Worm (Caenorhabditis elegans) whole organism, midembryonic: ENCODE results near the gene mrpl-16.

ENCODE experiments used
- T22C8.4 ChIP-seq: fragments of 200-800 bp; sonication (Bioruptor generic); IDR thresholded peaks from 2 replicates; pipeline ENCODE4 v1.3.6; 2022; ENCODE audit warnings: missing genetic modification characterization, missing compliant biosample characterization
- cog-1 ChIP-seq: sonication (generic microtip); optimal IDR thresholded peaks from 2 replicates; lab custom pipeline; 2016; ENCODE audit warnings: missing genetic modification characterization, missing compliant biosample characterization
- flt-1 ChIP-seq: fragments of 200-800 bp; sonication (Bioruptor generic); IDR thresholded peaks from 2 replicates; pipeline ENCODE4 v1.3.6; 2022; ENCODE audit warnings: missing genetic modification characterization, missing compliant biosample characterization
- klf-2 ChIP-seq: fragments of 200-800 bp; sonication (Bioruptor generic); conservative IDR thresholded peaks from 2 replicates; pipeline ENCODE4 v1.3.6; 2022; ENCODE audit warnings: missing genetic modification reagents, missing genetic modification characterization, missing compliant biosample characterization
- med-1 ChIP-seq: sonication (generic microtip); optimal IDR thresholded peaks from 2 replicates; lab custom pipeline; 2017; ENCODE audit warnings: missing genetic modification characterization, mild to moderate bottlenecking, missing compliant biosample characterization, antibody characterized with exemption, missing genetic modification reagents; ENCODE audit not compliant: insufficient read depth
- ref-1 ChIP-seq: fragments of 200-800 bp; sonication (Bioruptor generic); conservative IDR thresholded peaks from 2 replicates; pipeline ENCODE4 v1.3.6; 2022; ENCODE audit warnings: missing genetic modification reagents, missing genetic modification characterization, missing compliant biosample characterization
- tab-1 ChIP-seq: fragments of 200-800 bp; sonication (Bioruptor generic); IDR thresholded peaks from 2 replicates; pipeline ENCODE4 v1.3.6; 2022; ENCODE audit warnings: missing genetic modification characterization, missing compliant biosample characterization
- ztf-23 ChIP-seq: fragments of 200-800 bp; sonication (Bioruptor generic); IDR thresholded peaks from 2 replicates; pipeline ENCODE4 v1.3.6; 2022; ENCODE audit warnings: missing genetic modification reagents, missing genetic modification characterization, missing compliant biosample characterization
- ztf-29 ChIP-seq: fragments of 200-800 bp; sonication (Bioruptor generic); IDR thresholded peaks from 2 replicates; pipeline ENCODE4 v1.3.6; 2022; ENCODE audit warnings: missing genetic modification reagents, missing genetic modification characterization, missing compliant biosample characterization

The mrpl-16 gene

DNA sequence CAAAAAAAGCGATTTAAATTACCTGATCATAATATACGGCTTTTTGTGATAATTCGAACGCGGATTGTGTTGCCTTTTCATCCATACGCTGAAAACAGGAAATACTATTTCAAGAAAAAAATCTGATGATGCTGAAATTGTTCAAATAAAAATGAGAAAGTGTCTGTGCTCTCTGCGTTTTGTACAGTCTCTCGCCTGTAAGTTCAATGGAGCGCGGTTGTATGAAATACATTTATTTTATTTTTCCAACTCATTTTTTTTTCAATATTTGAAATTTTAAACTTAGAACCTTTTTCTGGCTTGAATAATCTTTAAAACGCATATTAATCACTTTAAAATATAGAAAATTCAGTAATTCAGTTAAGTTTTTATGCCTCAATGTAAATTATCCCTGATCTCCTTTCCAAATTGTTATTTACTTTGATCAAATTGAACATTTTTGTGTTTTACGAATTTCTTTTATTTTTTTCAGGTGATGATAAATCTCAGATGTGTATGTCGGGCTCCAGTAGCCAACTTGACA, at the start of gene mrpl-16, which contains the start of gene clp-2:
Gene mrpl-16 (plus strand): TSS at position 473 of the 523 bp plus-strand sequence.
Gene clp-2 (minus strand): TSS at position 94 of the 523 bp plus-strand sequence.
- TF ChIP-seq klf-2 (GFP tag; lab: Robert Waterston, UW) (no peak), tab-1 (GFP tag; lab: Robert Waterston, UW) (no peak), ztf-23 (no peak), T22C8.4 (no peak), med-1 (no peak), ref-1 (GFP tag; lab: Robert Waterston, UW) (no peak), flt-1 (GFP tag; lab: Robert Waterston, UW) (no peak), ztf-29 (GFP tag; lab: Robert Waterston, UW) (no peak), cog-1 (tag; lab: Kevin White, UChicago) (no peak)

DNA sequence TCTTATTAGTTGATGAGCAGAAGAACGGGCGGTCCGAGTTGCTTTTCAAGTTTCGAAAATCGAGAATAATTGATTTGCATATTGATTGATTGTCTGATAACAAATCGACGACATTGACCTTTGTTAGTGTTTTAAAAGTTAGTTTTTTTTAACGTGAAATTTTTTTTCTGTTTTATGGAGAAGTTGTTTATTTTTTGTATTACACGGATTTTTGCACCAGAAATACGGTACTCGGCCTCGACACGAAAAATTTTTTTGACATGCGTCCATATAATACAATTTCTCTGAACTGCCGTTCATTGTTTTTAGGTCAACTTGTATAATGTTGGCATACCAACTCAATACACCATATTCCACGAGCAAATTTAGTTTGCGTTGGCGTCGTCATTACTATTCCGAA, 48.8 kb upstream of the mrpl-16 start, which contains the start of gene T23F11.2:
Gene T23F11.2 (minus strand): TSS at position 101 of the 400 bp plus-strand sequence.
- TF ChIP-seq T22C8.4 (no peak), ref-1 (GFP tag; lab: Robert Waterston, UW) (no peak), med-1 (no peak), cog-1 (tag; lab: Kevin White, UChicago) (no peak), flt-1 (GFP tag; lab: Robert Waterston, UW) (no peak)

DNA sequence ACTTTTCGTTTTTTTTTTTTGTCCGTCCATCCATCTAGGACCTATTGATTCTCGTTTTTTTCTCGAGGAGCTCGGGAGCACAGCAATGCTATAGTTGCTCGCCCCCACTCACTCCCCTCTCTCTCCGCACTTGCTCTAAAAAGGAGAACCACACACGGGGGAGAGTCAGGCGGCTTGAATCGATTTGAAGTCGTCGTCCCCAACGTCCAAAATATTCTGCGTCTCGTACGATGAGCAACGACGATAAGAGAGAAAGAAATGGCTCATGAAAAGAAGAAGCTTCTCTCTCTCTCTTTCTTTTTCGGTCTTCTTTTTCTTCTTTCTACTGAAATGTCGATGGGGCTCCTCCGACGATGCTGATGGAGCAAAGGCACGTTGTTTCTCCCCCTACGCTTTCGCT, 47.8 kb upstream of the mrpl-16 start:
- TF ChIP-seq cog-1 (tag; lab: Kevin White, UChicago) (no peak), ztf-23 (0 out of 2 replicates have a peak, but pooled peaks have one; percentile 22)

DNA sequence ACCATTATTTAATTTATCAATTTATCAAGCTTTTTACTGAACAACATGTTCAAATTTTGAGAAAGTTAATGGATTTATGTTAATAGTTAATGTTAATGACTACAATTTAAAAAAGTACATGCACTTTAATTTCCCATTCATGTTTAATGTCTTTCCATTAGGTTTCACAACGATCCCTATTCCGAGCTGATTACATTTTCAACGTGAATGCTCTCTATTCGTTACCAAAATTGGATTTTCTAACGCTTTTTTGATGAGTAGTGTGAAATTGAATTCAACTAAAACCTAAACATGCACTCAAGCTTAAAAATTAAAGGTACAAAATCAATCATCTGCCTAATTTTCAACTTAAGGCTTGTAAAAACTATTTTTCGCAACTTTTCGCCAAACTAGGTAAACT, 46.8 kb upstream of the mrpl-16 start:
- TF ChIP-seq ztf-23, result no peak
- TF ChIP-seq cog-1 (tag; lab: Kevin White, UChicago), result no peak

DNA sequence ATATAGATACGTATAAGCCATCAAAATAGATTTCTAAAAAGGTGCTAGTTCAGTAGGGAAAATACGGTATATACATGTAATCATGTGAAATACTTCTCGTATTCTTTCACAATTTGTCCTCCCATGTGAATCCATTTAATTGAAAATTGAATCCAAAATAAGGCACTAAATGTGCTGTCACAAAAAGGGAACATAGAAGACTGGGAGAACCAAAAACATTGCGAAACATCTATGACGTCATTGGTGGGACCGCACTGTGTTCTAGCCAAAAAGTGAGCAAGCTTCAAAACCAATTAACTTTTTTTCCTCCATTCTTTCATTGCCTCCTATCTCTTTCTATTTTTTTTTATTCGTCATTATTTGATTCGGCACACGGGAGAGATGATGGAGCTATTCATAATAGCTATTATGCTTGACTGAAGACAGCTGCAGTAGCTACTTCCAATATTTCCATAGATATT, 45.8 kb upstream of the mrpl-16 start, which contains the start of gene cdka-1:
Gene cdka-1 (plus strand): TSS at position 411 of the 461 bp plus-strand sequence.
- TF ChIP-seq T22C8.4 (no peak), ztf-29 (GFP tag; lab: Robert Waterston, UW) (no peak), med-1 (no peak), tab-1 (GFP tag; lab: Robert Waterston, UW) (no peak), klf-2 (GFP tag; lab: Robert Waterston, UW) (no peak), ztf-23 (no peak), flt-1 (GFP tag; lab: Robert Waterston, UW) (no peak), ref-1 (GFP tag; lab: Robert Waterston, UW) (no peak)

DNA sequence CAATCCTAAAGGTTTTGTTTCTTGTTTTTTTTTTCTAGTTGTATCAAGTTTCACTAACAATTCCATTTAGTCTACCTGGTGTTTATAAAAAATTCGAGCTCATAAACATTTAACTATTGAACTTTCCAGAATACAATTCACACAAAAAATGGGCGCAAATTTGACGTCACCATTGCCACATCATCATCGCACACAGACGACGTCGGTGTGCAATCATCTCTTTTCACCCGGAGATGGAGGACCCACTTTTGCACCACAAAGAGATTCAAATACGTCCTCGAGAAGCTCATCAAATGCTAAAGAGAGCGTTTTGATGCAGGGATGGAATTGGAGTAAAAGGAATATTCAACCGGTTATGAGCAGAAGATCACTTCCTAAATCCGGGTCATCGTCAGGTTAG, 44.8 kb upstream of the mrpl-16 start:
- TF ChIP-seq cog-1 (tag; lab: Kevin White, UChicago), result no peak

DNA sequence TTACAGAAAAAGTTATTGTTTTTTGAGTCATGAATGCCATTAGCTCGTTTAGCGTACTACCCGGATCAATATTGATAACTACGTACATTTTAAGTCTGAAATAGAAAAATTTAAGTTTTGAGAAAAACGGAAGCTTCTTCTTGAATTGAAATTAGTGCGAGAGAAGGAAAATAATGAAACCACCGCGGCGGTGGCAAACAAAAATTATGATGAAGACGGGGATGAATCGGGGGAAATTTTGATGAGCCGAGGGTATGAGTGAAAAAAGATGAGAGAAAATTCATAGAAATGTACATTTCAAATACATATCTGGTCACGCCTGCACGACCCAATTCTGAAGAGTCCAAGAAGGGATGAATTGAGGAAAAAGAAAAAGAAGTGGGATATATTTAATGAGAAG, 38.9 kb upstream of the mrpl-16 start, which contains the start of gene T23F11.4:
Gene T23F11.4 (minus strand): TSS at position 101 of the 400 bp plus-strand sequence.
- TF ChIP-seq tab-1 (GFP tag; lab: Robert Waterston, UW) (no peak), med-1 (no peak), cog-1 (tag; lab: Kevin White, UChicago) (no peak)

DNA sequence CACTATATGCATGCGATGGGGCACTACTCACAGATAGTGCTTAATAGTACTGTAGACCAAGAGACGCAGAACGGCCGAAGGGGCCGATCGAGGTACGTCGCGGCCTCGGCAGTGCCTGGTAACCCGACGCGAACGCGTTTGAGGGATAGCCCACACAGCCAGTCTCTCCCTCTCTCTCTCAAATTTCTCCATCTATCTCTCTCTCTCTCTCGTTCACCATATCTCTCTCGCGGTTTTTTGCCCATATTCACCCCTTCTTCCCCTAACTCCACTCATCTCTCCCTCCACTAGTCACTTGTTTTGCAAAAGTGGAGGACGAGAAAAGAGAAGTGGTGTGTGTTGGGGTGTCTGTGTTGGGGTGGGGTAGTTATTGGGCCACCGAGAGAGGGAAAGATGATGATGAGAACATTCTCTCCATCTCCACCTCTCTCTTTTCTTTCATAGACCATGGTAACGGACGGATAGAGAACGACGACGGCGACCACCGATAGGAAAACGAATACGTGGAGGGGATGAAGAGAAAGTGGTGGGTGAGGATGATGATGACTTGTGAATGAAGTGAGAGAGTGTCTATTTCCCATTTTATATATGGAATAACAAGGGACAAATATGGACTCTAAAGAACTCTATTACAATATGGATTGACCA, 37.3 kb upstream of the mrpl-16 start:
- TF ChIP-seq tab-1 (GFP tag; lab: Robert Waterston, UW), result no peak
- TF ChIP-seq ztf-29 (GFP tag; lab: Robert Waterston, UW), result no peak
- no peak for TF ChIP-seq med-1
- TF ChIP-seq T22C8.4, result no peak
- TF ChIP-seq cog-1 (tag; lab: Kevin White, UChicago), result no peak
- TF ChIP-seq flt-1 (GFP tag; lab: Robert Waterston, UW), result peak; percentile 62; the same call in 1 of the 2 replicates
- TF ChIP-seq klf-2 (GFP tag; lab: Robert Waterston, UW), result 0 out of 2 replicates have a peak, but pooled peaks have one; percentile 37
- TF ChIP-seq ref-1 (GFP tag; lab: Robert Waterston, UW), result no peak
- no peak for TF ChIP-seq ztf-23

DNA sequence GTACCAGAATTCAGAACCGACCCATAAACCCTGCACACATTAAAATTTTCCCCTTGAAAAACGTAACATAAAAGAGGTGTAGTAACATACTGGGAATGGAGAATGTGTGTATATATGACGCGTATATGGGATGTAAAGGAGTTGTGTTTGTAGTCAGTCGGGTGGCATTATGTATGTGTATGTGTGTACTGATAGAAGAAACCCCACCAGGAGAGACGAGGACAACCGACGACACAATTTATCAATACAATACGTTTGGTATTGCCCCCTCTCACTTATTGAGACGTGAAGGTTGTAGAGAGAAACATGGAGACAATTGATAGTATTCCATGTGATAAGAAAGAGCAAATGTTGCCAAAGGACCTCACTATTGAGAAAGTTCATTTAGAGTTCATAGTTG, 36.1 kb upstream of the mrpl-16 start:
- TF ChIP-seq ref-1 (GFP tag; lab: Robert Waterston, UW) (no peak), ztf-29 (GFP tag; lab: Robert Waterston, UW) (no peak), klf-2 (GFP tag; lab: Robert Waterston, UW) (no peak), flt-1 (GFP tag; lab: Robert Waterston, UW) (no peak), T22C8.4 (no peak), tab-1 (GFP tag; lab: Robert Waterston, UW) (no peak), med-1 (no peak), cog-1 (tag; lab: Kevin White, UChicago) (no peak), ztf-23 (no peak)

DNA sequence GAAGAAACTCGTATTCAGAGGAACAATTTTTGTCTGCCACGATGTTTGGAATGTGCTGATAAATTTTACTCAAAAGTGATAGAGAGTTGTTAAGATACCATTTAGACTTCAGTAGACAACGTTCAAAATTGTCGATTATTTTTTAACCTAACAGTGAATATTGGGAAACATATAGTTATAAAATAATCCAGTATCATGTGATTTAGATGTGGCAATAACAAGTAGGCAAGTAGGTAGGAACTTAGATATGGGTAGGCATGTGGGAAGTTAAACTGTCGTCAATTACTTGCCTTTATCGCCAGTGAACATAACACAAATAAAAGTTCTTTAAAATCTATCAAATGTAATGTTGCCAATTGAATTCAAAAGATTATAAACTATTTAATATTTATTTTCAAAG, 32.7 kb upstream of the mrpl-16 start, which contains the start of gene T23F11.11:
Gene T23F11.11 (minus strand): TSS at position 101 of the 400 bp plus-strand sequence.
- TF ChIP-seq flt-1 (GFP tag; lab: Robert Waterston, UW) (no peak), ztf-23 (no peak), klf-2 (GFP tag; lab: Robert Waterston, UW) (no peak), med-1 (no peak), T22C8.4 (no peak), ref-1 (GFP tag; lab: Robert Waterston, UW) (no peak), tab-1 (GFP tag; lab: Robert Waterston, UW) (no peak), ztf-29 (GFP tag; lab: Robert Waterston, UW) (no peak), cog-1 (tag; lab: Kevin White, UChicago) (no peak)
